Fruit fly (Drosophila melanogaster): ENCODE results near the gene Nrt.

The Nrt gene

DNA sequence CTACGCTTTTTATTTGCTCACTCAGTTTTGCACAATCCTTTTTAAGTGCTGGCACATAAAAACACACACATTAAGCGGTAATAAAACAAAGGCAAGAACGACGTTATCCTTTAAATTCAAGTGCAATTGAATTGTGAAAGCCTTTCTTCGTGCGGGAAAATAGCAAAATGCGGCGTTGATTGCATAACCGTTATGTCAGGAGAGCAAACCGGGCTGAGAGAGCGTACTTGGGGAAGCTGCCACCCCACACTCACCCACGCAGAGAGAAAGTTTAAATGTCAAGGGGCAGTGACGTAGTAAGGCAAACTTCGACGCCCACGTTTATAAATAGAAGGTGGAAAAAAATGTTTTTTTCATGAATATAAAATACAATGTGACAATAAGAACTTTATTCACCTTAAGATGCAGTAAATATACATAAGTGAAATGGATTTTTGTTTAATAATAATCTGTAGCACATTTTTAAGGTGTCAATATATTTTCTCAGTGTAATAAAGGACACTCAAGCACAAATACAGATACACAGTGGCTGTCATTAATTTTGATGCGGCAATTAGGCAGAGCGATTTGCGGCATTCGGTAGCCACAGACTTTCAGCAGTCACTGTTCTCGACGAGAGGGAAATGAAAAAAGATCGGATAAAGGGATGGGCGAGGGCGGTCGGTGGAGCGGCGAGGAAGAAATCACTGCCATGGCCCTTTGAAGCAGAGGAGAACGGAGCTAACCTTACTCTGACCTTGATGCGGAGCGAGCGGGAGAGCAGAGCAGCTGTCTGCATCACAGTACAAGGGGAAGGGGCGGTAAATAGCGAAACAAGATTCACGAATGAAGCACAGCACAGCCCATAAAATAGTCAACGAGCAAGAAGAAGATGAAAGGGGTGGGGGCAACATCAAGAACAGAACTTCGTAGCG lies 40.2 kb downstream of the Nrt start (continued):
- peak; percentile 15; the same call in 2 of the 3 replicates for TF ChIP-seq CG14050 (GFP tag; IDR thresholded peaks at IDR 0.05)
- no peak for TF ChIP-seq CG16813 (GFP tag; IDR thresholded peaks at IDR 0.05; ENCODE audit: partially characterized antibody)
- no peak for TF ChIP-seq gsb (GFP tag; IDR thresholded peaks at IDR 0.05)
- no peak for TF ChIP-seq sug (tag; optimal IDR thresholded peaks at IDR 0.05)
- TF ChIP-seq CG1647 (GFP tag; optimal IDR thresholded peaks at IDR 0.05), result no peak
- TF ChIP-seq Hr3 (GFP tag; optimal IDR thresholded peaks at IDR 0.05), result peak; percentile 26
- TF ChIP-seq CG1603 (tag; optimal IDR thresholded peaks at IDR 0.05), result peak; percentile 46
- TF ChIP-seq ara (GFP tag; IDR thresholded peaks at IDR 0.05), result peak; percentile 42; the same call in 1 of the 2 replicates
- no peak for TF ChIP-seq CG10431 (GFP tag; optimal IDR thresholded peaks at IDR 0.05)
- TF ChIP-seq CG8281 (tag; optimal IDR thresholded peaks at IDR 0.05), result no peak
- TF ChIP-seq CG32767 (GFP tag; IDR thresholded peaks at IDR 0.05), result no peak
- peak; percentile 29 for TF ChIP-seq CG4424 (GFP tag; optimal IDR thresholded peaks at IDR 0.05)
- peak; percentile 53 for TF ChIP-seq CG10147 (GFP tag; optimal IDR thresholded peaks at IDR 0.05)
- TF ChIP-seq CG14860 (GFP tag; IDR thresholded peaks at IDR 0.05; ENCODE audit: partially characterized antibody), result no peak
- peak; percentile 60 for TF ChIP-seq CG10979 (tag; optimal IDR thresholded peaks at IDR 0.05)
- TF ChIP-seq Xrp1 (GFP tag; IDR thresholded peaks at IDR 0.05), result peak; percentile 60; the same call in 1 of the 2 replicates
- TF ChIP-seq kni (GFP tag; optimal IDR thresholded peaks at IDR 0.05), result no peak
- no peak for TF ChIP-seq ase (GFP tag; IDR thresholded peaks at IDR 0.05)
- no peak for TF ChIP-seq Bgb (GFP tag; IDR thresholded peaks at IDR 0.05; ENCODE audit: partially characterized antibody)
- TF ChIP-seq CG8089 (GFP tag; optimal IDR thresholded peaks at IDR 0.05), result no peak
- TF ChIP-seq ham (GFP tag; IDR thresholded peaks at IDR 0.05), result no peak
- TF ChIP-seq bcd (GFP tag; optimal IDR thresholded peaks at IDR 0.05), result peak; percentile 44
- peak; percentile 4 for TF ChIP-seq org-1 (GFP tag; optimal IDR thresholded peaks at IDR 0.05)
- TF ChIP-seq toy (GFP tag; IDR thresholded peaks at IDR 0.05), result no peak
- TF ChIP-seq Dbx (GFP tag; IDR thresholded peaks at IDR 0.05), result no peak
- TF ChIP-seq CG12071 (GFP tag; optimal IDR thresholded peaks at IDR 0.05), result no peak
- no peak for TF ChIP-seq CG4404 (GFP tag; IDR thresholded peaks at IDR 0.05)
- TF ChIP-seq slbo (GFP tag; IDR thresholded peaks at IDR 0.05), result peak; percentile 65
- peak; percentile 93 for TF ChIP-seq crol (GFP tag; IDR thresholded peaks at IDR 0.05)
- no peak for TF ChIP-seq CG7745 (tag; optimal IDR thresholded peaks at IDR 0.05)
- no peak for TF ChIP-seq twi (tag; optimal IDR thresholded peaks at IDR 0.05)
- TF ChIP-seq Sry-δ (GFP tag; optimal IDR thresholded peaks at IDR 0.05), result no peak
- TF ChIP-seq CG12942 (GFP tag; optimal IDR thresholded peaks at IDR 0.05), result no peak
- no peak for TF ChIP-seq CG31365 (tag; optimal IDR thresholded peaks at IDR 0.05)
- peak; percentile 58 for TF ChIP-seq CG11504 (tag; optimal IDR thresholded peaks at IDR 0.05)
- TF ChIP-seq Hsf (GFP tag; optimal IDR thresholded peaks at IDR 0.05), result peak; percentile 58
- 0 out of 3 replicates have a peak, but pooled peaks have one; percentile 54 for TF ChIP-seq so (GFP tag; IDR thresholded peaks at IDR 0.05)
- TF ChIP-seq tgo (GFP tag; IDR thresholded peaks at IDR 0.05), result peak; percentile 55
- TF ChIP-seq CG31224 (GFP tag; IDR thresholded peaks at IDR 0.05), result no peak
- TF ChIP-seq CG3281 (GFP tag; optimal IDR thresholded peaks at IDR 0.05), result peak; percentile 65
- TF ChIP-seq run (tag; optimal IDR thresholded peaks at IDR 0.05), result no peak
- TF ChIP-seq pan (optimal IDR thresholded peaks at IDR 0.05), result no peak
- TF ChIP-seq pan (GFP tag; optimal IDR thresholded peaks at IDR 0.05 in 1 of 2, IDR thresholded peaks at IDR 0.05 in 1 of 2), result no peak
- no peak for TF ChIP-seq C15 (GFP tag; IDR thresholded peaks at IDR 0.05)
- no peak for TF ChIP-seq Neu2 (GFP tag; optimal IDR thresholded peaks at IDR 0.05; ENCODE audit: borderline replicate concordance)
- TF ChIP-seq zen2 (GFP tag; IDR thresholded peaks at IDR 0.05; ENCODE audit: partially characterized antibody), result no peak
- no peak for TF ChIP-seq Taf1 (GFP tag; IDR thresholded peaks at IDR 0.05)
- no peak for TF ChIP-seq tll (GFP tag; optimal IDR thresholded peaks at IDR 0.05)
- TF ChIP-seq sc (optimal IDR thresholded peaks at IDR 0.05), result no peak
- TF ChIP-seq sc (GFP tag; optimal IDR thresholded peaks at IDR 0.05), result no peak

Data from whole organism, embryonic.